Fruit fly (Drosophila melanogaster) whole organism, embryonic: Measurements from ENCODE around the gene fry.

Experiments used
- Atf6 ChIP-seq: fragments of 200-800 bp; sonication (Bioruptor generic); IDR thresholded peaks from 2 replicates; pipeline ENCODE4 v1.3.6; 2022; ENCODE audit warnings: missing biosample characterization, missing genetic modification characterization
- B-H2 ChIP-seq: fragments of 200-800 bp; sonication (Bioruptor generic); optimal IDR thresholded peaks from 2 replicates; lab custom pipeline; 2018; ENCODE audit warnings: missing biosample characterization, mild to moderate bottlenecking, missing genetic modification characterization
- Bgb ChIP-seq: fragments of 200-800 bp; sonication (Bioruptor generic); IDR thresholded peaks from 2 replicates; pipeline ENCODE4 v1.3.6; 2022; ENCODE audit warnings: missing biosample characterization, missing genetic modification characterization; ENCODE audit not compliant: partially characterized antibody
- CG10431 ChIP-seq: fragments of 200-800 bp; sonication (Bioruptor generic); optimal IDR thresholded peaks from 3 replicates; lab custom pipeline; 2018; ENCODE audit warnings: missing biosample characterization, mild to moderate bottlenecking, missing genetic modification characterization
- CG12071 ChIP-seq: fragments of 200-800 bp; sonication (Bioruptor generic); optimal IDR thresholded peaks from 3 replicates; lab custom pipeline; 2018; ENCODE audit warnings: missing biosample characterization, mild to moderate bottlenecking, missing genetic modification characterization
- CG12155 ChIP-seq: fragments of 200-800 bp; sonication (Bioruptor generic); optimal IDR thresholded peaks from 3 replicates; lab custom pipeline; 2016; ENCODE audit warnings: missing biosample characterization, missing genetic modification characterization
- CG12769 ChIP-seq: fragments of 200-800 bp; sonication (Bioruptor generic); optimal IDR thresholded peaks from 2 replicates; lab custom pipeline; 2019; ENCODE audit warnings: missing biosample characterization, mild to moderate bottlenecking, missing genetic modification characterization, moderate library complexity
- CG14667 ChIP-seq: fragments of 200-800 bp; sonication (Bioruptor generic); IDR thresholded peaks from 2 replicates; pipeline ENCODE4 v1.3.6; 2022; ENCODE audit warnings: missing biosample characterization, missing genetic modification characterization
- CG14860 ChIP-seq: fragments of 200-800 bp; sonication (Bioruptor generic); IDR thresholded peaks from 3 replicates; pipeline ENCODE4 v1.3.6; 2022; ENCODE audit warnings: missing biosample characterization, missing genetic modification characterization; ENCODE audit not compliant: partially characterized antibody
- CG15696 ChIP-seq: fragments of 200-800 bp; sonication (Bioruptor generic); optimal IDR thresholded peaks from 2 replicates; lab custom pipeline; 2019; ENCODE audit warnings: missing biosample characterization, mild to moderate bottlenecking, missing genetic modification characterization, moderate library complexity
- CG16813 ChIP-seq: fragments of 200-800 bp; sonication (Bioruptor generic); IDR thresholded peaks from 3 replicates; pipeline ENCODE4 v1.3.6; 2022; ENCODE audit warnings: missing biosample characterization, missing genetic modification characterization; ENCODE audit not compliant: partially characterized antibody
- CG2202 ChIP-seq: fragments of 200-800 bp; sonication (Bioruptor generic); optimal IDR thresholded peaks from 2 replicates; lab custom pipeline; 2018; ENCODE audit warnings: missing biosample characterization, mild to moderate bottlenecking, missing genetic modification characterization
- CG6272 ChIP-seq: fragments of 200-800 bp; sonication (Bioruptor generic); IDR thresholded peaks from 2 replicates; pipeline ENCODE4 v1.3.6; 2022; ENCODE audit warnings: missing biosample characterization, missing genetic modification characterization
- CrebB ChIP-seq: fragments of 200-800 bp; sonication (Bioruptor generic); optimal IDR thresholded peaks from 3 replicates; lab custom pipeline; 2018; ENCODE audit warnings: missing biosample characterization, mild to moderate bottlenecking, missing genetic modification characterization
- Dll ChIP-seq: fragments of 200-800 bp; sonication (Bioruptor generic); IDR thresholded peaks from 4 replicates; pipeline ENCODE4 v1.3.6; 2022; ENCODE audit warnings: missing biosample characterization, missing genetic modification characterization; ENCODE audit not compliant: partially characterized antibody
- Doc3 ChIP-seq: fragments of 200-800 bp; sonication (Bioruptor generic); IDR thresholded peaks from 3 replicates; pipeline ENCODE4 v1.3.6; 2022; ENCODE audit warnings: missing biosample characterization, missing genetic modification characterization; ENCODE audit not compliant: partially characterized antibody
- Dp ChIP-seq: fragments of 200-800 bp; sonication (Bioruptor generic); optimal IDR thresholded peaks from 2 replicates; lab custom pipeline; 2018; ENCODE audit warnings: missing biosample characterization, mild to moderate bottlenecking, missing genetic modification characterization, moderate library complexity
- Drgx ChIP-seq: fragments of 200-800 bp; sonication (Bioruptor generic); IDR thresholded peaks from 2 replicates; pipeline ENCODE4 v1.3.6; 2022; ENCODE audit warnings: missing biosample characterization, missing genetic modification characterization
- E2f2 ChIP-seq: fragments of 200-800 bp; sonication (Bioruptor generic); IDR thresholded peaks from 2 replicates; pipeline ENCODE4 v1.3.6; 2022; ENCODE audit warnings: missing biosample characterization, missing genetic modification characterization
- Gsc ChIP-seq: fragments of 200-800 bp; sonication (Bioruptor generic); IDR thresholded peaks from 2 replicates; pipeline ENCODE4 v1.3.6; 2022; ENCODE audit warnings: missing biosample characterization, missing genetic modification characterization
- Gug ChIP-seq: fragments of 200-800 bp; sonication (Bioruptor generic); IDR thresholded peaks from 4 replicates; pipeline ENCODE4 v1.3.6; 2022; ENCODE audit warnings: missing biosample characterization, missing genetic modification characterization
- H15 ChIP-seq: fragments of 200-800 bp; sonication (Bioruptor generic); IDR thresholded peaks from 3 replicates; pipeline ENCODE4 v1.3.6; 2022; ENCODE audit warnings: missing biosample characterization, missing genetic modification characterization
- H2.0 ChIP-seq: fragments of 200-800 bp; sonication (Bioruptor generic); IDR thresholded peaks from 2 replicates; pipeline ENCODE4 v1.3.6; 2022; ENCODE audit warnings: missing biosample characterization, missing genetic modification characterization
- HHEX ChIP-seq: fragments of 200-800 bp; sonication (Bioruptor generic); optimal IDR thresholded peaks from 3 replicates; lab custom pipeline; 2017; ENCODE audit warnings: missing biosample characterization, mild to moderate bottlenecking, missing genetic modification characterization, missing genetic modification reagents
- Hr78 ChIP-seq, 2 experiments: fragments of 200-800 bp in 1 of 2; fragments of >200 bp in 1 of 2; sonication (Bioruptor generic) in 1 of 2; optimal IDR thresholded peaks; 2 replicates each; lab custom pipeline; 2017 to 2019; ENCODE audit warnings: missing biosample characterization in 2 of 2, missing genetic modification characterization in 2 of 2, mild to moderate bottlenecking in 1 of 2, moderate library complexity in 1 of 2
- Mrtf ChIP-seq: fragments of 200-800 bp; sonication (Bioruptor generic); IDR thresholded peaks from 3 replicates; pipeline ENCODE4 v1.3.6; 2022; ENCODE audit warnings: missing biosample characterization, missing genetic modification characterization
- PHDP ChIP-seq: fragments of 200-800 bp; sonication (Bioruptor generic); optimal IDR thresholded peaks from 3 replicates; lab custom pipeline; 2018; ENCODE audit warnings: missing biosample characterization, mild to moderate bottlenecking, missing genetic modification characterization, moderate library complexity
- Scr ChIP-seq: fragments of 200-800 bp; sonication (Bioruptor generic); IDR thresholded peaks from 2 replicates; pipeline ENCODE4 v1.3.6; 2022; ENCODE audit warnings: missing biosample characterization, missing genetic modification characterization; ENCODE audit not compliant: partially characterized antibody
- amos ChIP-seq: fragments of 200-800 bp; sonication (Bioruptor generic); IDR thresholded peaks from 2 replicates; pipeline ENCODE4 v1.3.6; 2022; ENCODE audit warnings: missing biosample characterization, missing genetic modification characterization; ENCODE audit not compliant: partially characterized antibody
- bbx ChIP-seq: fragments of 200-800 bp; sonication (Bioruptor generic); IDR thresholded peaks from 2 replicates; pipeline ENCODE4 v1.3.6; 2022; ENCODE audit warnings: missing biosample characterization, missing genetic modification characterization; ENCODE audit not compliant: partially characterized antibody
- chinmo ChIP-seq: fragments of 200-800 bp; sonication (Bioruptor generic); IDR thresholded peaks from 4 replicates; pipeline ENCODE4 v1.3.6; 2022; ENCODE audit warnings: missing biosample characterization, missing genetic modification characterization; ENCODE audit not compliant: partially characterized antibody
- crc ChIP-seq: fragments of 200-800 bp; sonication (Bioruptor generic); optimal IDR thresholded peaks from 2 replicates; lab custom pipeline; 2016; ENCODE audit warnings: missing biosample characterization, missing genetic modification characterization
- dimm ChIP-seq: fragments of 200-800 bp; sonication (Bioruptor generic); IDR thresholded peaks from 2 replicates; pipeline ENCODE4 v1.3.6; 2022; ENCODE audit warnings: missing biosample characterization, missing genetic modification characterization
- dmrt99B ChIP-seq: fragments of 200-800 bp; sonication (Bioruptor generic); optimal IDR thresholded peaks from 2 replicates; lab custom pipeline; 2018; ENCODE audit warnings: missing biosample characterization, mild to moderate bottlenecking, missing genetic modification characterization, moderate library complexity
- ewg ChIP-seq: fragments of 200-800 bp; sonication (Bioruptor generic); optimal IDR thresholded peaks from 3 replicates; lab custom pipeline; 2017; ENCODE audit warnings: mild to moderate bottlenecking, missing biosample characterization, missing genetic modification reagents, missing genetic modification characterization
- gt ChIP-seq: fragments of 200-800 bp; sonication (Bioruptor generic); IDR thresholded peaks from 2 replicates; pipeline ENCODE4 v1.3.6; 2022; ENCODE audit warnings: missing biosample characterization, missing genetic modification characterization
- inv ChIP-seq: fragments of 200-800 bp; sonication (Bioruptor generic); IDR thresholded peaks from 2 replicates; pipeline ENCODE4 v1.3.6; 2022; ENCODE audit warnings: missing biosample characterization, missing genetic modification characterization; ENCODE audit not compliant: partially characterized antibody
- ken ChIP-seq: fragments of 200-800 bp; sonication (Bioruptor generic); IDR thresholded peaks from 3 replicates; pipeline ENCODE4 v1.3.6; 2022; ENCODE audit warnings: missing biosample characterization, missing genetic modification characterization
- maf-S ChIP-seq: fragments of 200-800 bp; sonication (Bioruptor generic); optimal IDR thresholded peaks from 2 replicates; lab custom pipeline; 2016; ENCODE audit warnings: missing biosample characterization, missing genetic modification characterization
- nau ChIP-seq: fragments of 200-800 bp; sonication (Bioruptor generic); optimal IDR thresholded peaks from 3 replicates; lab custom pipeline; 2017; ENCODE audit warnings: missing biosample characterization, mild to moderate bottlenecking, missing genetic modification characterization, missing genetic modification reagents
- onecut ChIP-seq: fragments of 200-800 bp; sonication (Bioruptor generic); IDR thresholded peaks from 2 replicates; pipeline ENCODE4 v1.3.6; 2022; ENCODE audit warnings: missing biosample characterization, missing genetic modification characterization
- pb ChIP-seq: fragments of 200-800 bp; sonication (Bioruptor generic); optimal IDR thresholded peaks from 3 replicates; lab custom pipeline; 2016; ENCODE audit warnings: missing biosample characterization, missing genetic modification characterization
- ssp ChIP-seq: fragments of 200-800 bp; sonication (Bioruptor generic); IDR thresholded peaks from 2 replicates; pipeline ENCODE4 v1.3.6; 2022; ENCODE audit warnings: missing biosample characterization, missing genetic modification characterization
- tap ChIP-seq: fragments of 200-800 bp; optimal IDR thresholded peaks from 3 replicates; lab custom pipeline; 2019; ENCODE audit warnings: missing biosample characterization, mild to moderate bottlenecking, missing genetic modification characterization, moderate library complexity
- tll ChIP-seq, 2 experiments: fragments of 200-800 bp in 1 of 2; fragments of >200 bp in 1 of 2; sonication (Bioruptor generic) in 1 of 2; optimal IDR thresholded peaks; 2 replicates each; lab custom pipeline; 2017 to 2019; ENCODE audit warnings: missing biosample characterization in 2 of 2, missing genetic modification characterization in 2 of 2, mild to moderate bottlenecking in 1 of 2, moderate library complexity in 1 of 2
- tx ChIP-seq: fragments of 200-800 bp; sonication (Bioruptor generic); optimal IDR thresholded peaks from 2 replicates; lab custom pipeline; 2016; ENCODE audit warnings: missing biosample characterization, missing genetic modification characterization
- unc-4 ChIP-seq: fragments of 200-800 bp; sonication (Bioruptor generic); IDR thresholded peaks from 2 replicates; pipeline ENCODE4 v1.3.6; 2022; ENCODE audit warnings: missing biosample characterization, missing genetic modification characterization; ENCODE audit not compliant: partially characterized antibody
- vfl ChIP-seq: fragments of 200-800 bp; sonication (Bioruptor generic); optimal IDR thresholded peaks from 2 replicates; lab custom pipeline; 2016; ENCODE audit warnings: missing biosample characterization, missing genetic modification characterization
- zen ChIP-seq: fragments of 200-800 bp; sonication (Bioruptor generic); optimal IDR thresholded peaks from 3 replicates; lab custom pipeline; 2018; ENCODE audit warnings: missing biosample characterization, mild to moderate bottlenecking, missing genetic modification characterization, moderate library complexity
- zfh1 ChIP-seq: fragments of 200-800 bp; sonication (Bioruptor generic); IDR thresholded peaks from 3 replicates; pipeline ENCODE4 v1.3.6; 2022; ENCODE audit warnings: missing biosample characterization, missing genetic modification characterization

fry gene

dm6 chr3L:9624014-9624413 is 54.9 kb downstream of the fry start, which contains the start of gene CG3335 (continued):
- TF ChIP-seq Hr78 (GFP tag; optimal IDR thresholded peaks at IDR 0.05; lab: Kevin White, UChicago), result no peak
- no peak for TF ChIP-seq CG15696 (tag; lab: Kevin White, UChicago)
- TF ChIP-seq Gug (GFP tag; lab: Robert Waterston, UW), result no peak
- TF ChIP-seq HHEX, result no peak
- peak; percentile 75 for TF ChIP-seq bbx (GFP tag; lab: Robert Waterston, UW)
- no peak for TF ChIP-seq Gsc (GFP tag; lab: Robert Waterston, UW)
- TF ChIP-seq PHDP (tag; lab: Kevin White, UChicago), result no peak
- TF ChIP-seq maf-S, result no peak
- peak; percentile 77 for TF ChIP-seq CG16813 (GFP tag; lab: Robert Waterston, UW)
- TF ChIP-seq Mrtf (GFP tag; lab: Robert Waterston, UW), result no peak
- no peak for TF ChIP-seq CG12071 (GFP tag; lab: Kevin White, UChicago)
- no peak for TF ChIP-seq CG12769 (tag; lab: Kevin White, UChicago)
- no peak for TF ChIP-seq CG6272
- peak; percentile 82 for TF ChIP-seq amos (GFP tag; lab: Robert Waterston, UW)
- TF ChIP-seq onecut, result no peak
- no peak for TF ChIP-seq H15 (GFP tag; lab: Robert Waterston, UW)
- no peak for TF ChIP-seq Atf6 (GFP tag; lab: Robert Waterston, UW)
- TF ChIP-seq Scr (GFP tag; lab: Robert Waterston, UW), result peak; percentile 70
- peak; percentile 82 for TF ChIP-seq Dll (GFP tag; lab: Robert Waterston, UW)
- 0 out of 4 replicates have a peak, but pooled peaks have one; percentile 85 for TF ChIP-seq chinmo (GFP tag; lab: Robert Waterston, UW)
- TF ChIP-seq ssp (GFP tag; lab: Robert Waterston, UW), result no peak
- no peak for TF ChIP-seq zfh1
- no peak for TF ChIP-seq H2.0 (GFP tag; lab: Robert Waterston, UW)
- TF ChIP-seq crc (GFP tag; lab: Kevin White, UChicago), result no peak
- TF ChIP-seq Doc3 (GFP tag; lab: Robert Waterston, UW), result peak; percentile 74; the same call in 2 of the 3 replicates
- TF ChIP-seq nau (GFP tag; lab: Kevin White, UChicago), result no peak
- peak; percentile 62 for TF ChIP-seq inv (GFP tag; lab: Robert Waterston, UW)
- no peak for TF ChIP-seq tx (GFP tag; lab: Kevin White, UChicago)
- TF ChIP-seq ken (GFP tag; lab: Robert Waterston, UW), result no peak
- TF ChIP-seq tll (GFP tag; optimal IDR thresholded peaks at IDR 0.05; lab: Kevin White, UChicago), result no peak
- no peak for TF ChIP-seq CG12155 (GFP tag; lab: Kevin White, UChicago)
- TF ChIP-seq Dp (GFP tag; lab: Kevin White, UChicago), result peak; percentile 61
- no peak for TF ChIP-seq CG10431 (GFP tag; lab: Kevin White, UChicago)
- no peak for TF ChIP-seq gt (GFP tag; lab: Robert Waterston, UW)
- no peak for TF ChIP-seq vfl (GFP tag; lab: Kevin White, UChicago)
- no peak for TF ChIP-seq zen
- no peak for TF ChIP-seq B-H2 (GFP tag; lab: Kevin White, UChicago)
- no peak for TF ChIP-seq Drgx (GFP tag; lab: Robert Waterston, UW)
- no peak for TF ChIP-seq CG14667 (GFP tag; lab: Robert Waterston, UW)
- no peak for TF ChIP-seq ewg
- peak; percentile 61 for TF ChIP-seq E2f2 (GFP tag; lab: Robert Waterston, UW)
- no peak for TF ChIP-seq dimm (GFP tag; lab: Robert Waterston, UW)
- TF ChIP-seq CrebB, result no peak
- TF ChIP-seq dmrt99B, result no peak
- TF ChIP-seq unc-4 (GFP tag; lab: Robert Waterston, UW), result peak; percentile 76
- peak; percentile 62; the same call in 2 of the 3 replicates for TF ChIP-seq CG14860 (GFP tag; lab: Robert Waterston, UW)
- TF ChIP-seq CG2202 (tag; lab: Kevin White, UChicago), result no peak
- TF ChIP-seq Bgb (GFP tag; lab: Robert Waterston, UW), result peak; percentile 78
- no peak for TF ChIP-seq pb (GFP tag; lab: Kevin White, UChicago)
- no peak for TF ChIP-seq tap (tag; lab: Kevin White, UChicago)
